Worm (Caenorhabditis elegans) whole organism, young adult: ENCODE results near the gene somi-1.

Source experiments
- ccch-3 ChIP-seq: fragments of 200-800 bp; sonication (Bioruptor generic); optimal IDR thresholded peaks from 2 replicates; lab custom pipeline; 2018; ENCODE audit warnings: mild to moderate bottlenecking, missing genetic modification characterization, missing compliant biosample characterization
- die-1 ChIP-seq: sonication (generic microtip); optimal IDR thresholded peaks from 2 replicates; lab custom pipeline; 2016; ENCODE audit warnings: missing genotype, mild to moderate bottlenecking, missing genetic modification characterization, missing compliant biosample characterization
- gei-17 ChIP-seq: fragments of 200-800 bp; sonication (Bioruptor generic); optimal IDR thresholded peaks from 2 replicates; lab custom pipeline; 2018; ENCODE audit warnings: mild to moderate bottlenecking, missing genetic modification characterization, missing compliant biosample characterization
- hmg-20 ChIP-seq: fragments of 200-800 bp; sonication (Bioruptor generic); IDR thresholded peaks from 2 replicates; pipeline ENCODE4 v1.3.6; 2022; ENCODE audit warnings: missing genetic modification reagents, missing genetic modification characterization, missing compliant biosample characterization
- lsy-27 ChIP-seq: sonication (generic microtip); optimal IDR thresholded peaks from 2 replicates; lab custom pipeline; 2017; ENCODE audit warnings: missing genetic modification characterization, mild to moderate bottlenecking, missing compliant biosample characterization, antibody characterized with exemption, missing genotype, borderline replicate concordance; ENCODE audit not compliant: insufficient read depth
- mcd-1 ChIP-seq: fragments of 200-800 bp; sonication (Bioruptor generic); IDR thresholded peaks from 2 replicates; pipeline ENCODE4 v1.3.6; 2022; ENCODE audit warnings: missing genetic modification reagents, missing genetic modification characterization, missing compliant biosample characterization
- pha-4 ChIP-seq: fragments of 150-350 bp; sonication (generic microtip); optimal IDR thresholded peaks from 2 replicates; lab custom pipeline; 2014; ENCODE audit warnings: missing biosample characterization, missing genetic modification reagents, missing genetic modification characterization
- sptf-2 ChIP-seq: fragments of 200-800 bp; sonication (Bioruptor generic); optimal IDR thresholded peaks from 2 replicates; lab custom pipeline; 2018; ENCODE audit warnings: mild to moderate bottlenecking, missing genetic modification characterization, missing compliant biosample characterization

ce11 chrV:13390936-13391335 is 259 bp downstream of the somi-1 start:
- no peak for TF ChIP-seq ccch-3 (GFP tag; lab: Kevin White, UChicago)
- TF ChIP-seq hmg-20: no peak
- no peak for TF ChIP-seq gei-17 (GFP tag; lab: Kevin White, UChicago)
- no peak for TF ChIP-seq lsy-27 (tag; lab: Kevin White, UChicago)
- no peak for TF ChIP-seq pha-4
- no peak for TF ChIP-seq sptf-2
- TF ChIP-seq mcd-1 (GFP tag; lab: Robert Waterston, UW): no peak
- TF ChIP-seq die-1: no peak
